Worm (Caenorhabditis elegans): ENCODE results near the gene szy-4.

Gene szy-4

ce11 chrII:6180552-6180951 lies 17.9 kb upstream of the szy-4 start:
- TF ChIP-seq nhr-28 (tag; optimal IDR thresholded peaks at IDR 0.05): no peak
- TF ChIP-seq lin-32 (GFP tag; optimal IDR thresholded peaks at IDR 0.05): no peak
- no peak for TF ChIP-seq bed-3 (GFP tag; optimal IDR thresholded peaks at IDR 0.05)
- TF ChIP-seq hlh-1 (tag; optimal IDR thresholded peaks at IDR 0.05): no peak

DNA sequence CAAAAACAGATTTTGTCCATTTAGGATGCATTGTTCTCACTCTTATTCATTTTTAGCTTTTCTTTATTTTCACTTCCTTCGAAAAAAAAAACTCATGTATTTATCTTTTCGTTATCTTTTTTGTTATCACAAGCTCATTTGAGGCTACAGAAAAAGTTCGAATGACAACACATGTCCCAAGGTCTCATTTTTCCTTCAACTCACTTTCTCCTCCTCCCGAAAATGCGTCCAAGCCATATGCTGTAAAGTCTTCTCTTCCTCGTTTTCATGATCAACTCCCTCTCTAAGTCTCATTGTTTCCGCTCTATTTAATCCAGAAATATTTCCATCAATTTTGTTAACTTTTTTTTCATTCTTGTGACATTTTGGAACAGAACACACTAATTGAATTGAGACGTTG lies 17.2 kb upstream of the szy-4 start:
- TF ChIP-seq drap-1 (GFP tag; optimal IDR thresholded peaks at IDR 0.05) (no peak), tbx-8 (GFP tag; optimal IDR thresholded peaks at IDR 0.05) (no peak), mls-2 (tag; optimal IDR thresholded peaks at IDR 0.05) (no peak), bed-3 (GFP tag; optimal IDR thresholded peaks at IDR 0.05) (no peak), flh-1 (GFP tag; optimal IDR thresholded peaks at IDR 0.05) (no peak), ztf-11 (tag; optimal IDR thresholded peaks at IDR 0.05) (no peak), ces-1 (GFP tag; optimal IDR thresholded peaks at IDR 0.05) (peak; percentile 16), zip-8 (tag; optimal IDR thresholded peaks at IDR 0.05) (no peak), ceh-39 (tag; optimal IDR thresholded peaks at IDR 0.05) (no peak), ceh-83 (GFP tag; optimal IDR thresholded peaks at IDR 0.05) (no peak), unc-39 (tag; optimal IDR thresholded peaks at IDR 0.05) (no peak), sptf-1 (tag; optimal IDR thresholded peaks at IDR 0.05) (no peak), nhr-237 (tag; optimal IDR thresholded peaks at IDR 0.05) (no peak), nhr-28 (tag; optimal IDR thresholded peaks at IDR 0.05) (no peak), M03D4.4 (tag; optimal IDR thresholded peaks at IDR 0.05) (no peak), unc-120 (tag; optimal IDR thresholded peaks at IDR 0.05; ENCODE audit: poor library complexity, severe bottlenecking) (peak; percentile 56), lin-13 (tag; optimal IDR thresholded peaks at IDR 0.05) (no peak), hlh-1 (tag; optimal IDR thresholded peaks at IDR 0.05) (peak; percentile 62)

DNA sequence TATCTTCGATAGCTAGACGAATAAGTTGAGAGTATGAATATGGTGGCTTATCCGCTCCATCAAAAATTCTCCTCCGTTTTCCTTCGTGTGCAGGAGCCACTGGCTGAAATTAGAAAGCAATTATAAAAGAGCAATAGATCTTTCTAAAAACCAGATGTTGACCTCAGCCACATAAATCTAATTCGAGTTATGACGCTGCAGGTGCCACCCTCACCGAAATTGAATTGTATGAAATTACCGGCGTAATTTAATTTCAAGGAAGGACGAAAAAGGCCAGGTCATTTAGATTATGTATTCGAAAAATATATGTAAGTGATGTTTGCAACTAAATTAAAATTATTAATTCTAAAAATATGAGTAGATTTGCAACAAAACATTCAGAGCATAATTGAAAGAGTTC lies 7.7 kb upstream of the szy-4 start:
- TF ChIP-seq ces-1 (GFP tag; optimal IDR thresholded peaks at IDR 0.05): peak; percentile 95
- no peak for TF ChIP-seq blmp-1 (tag; optimal IDR thresholded peaks at IDR 0.05)

ce11 chrII:6191293-6191692 lies 7.2 kb upstream of the szy-4 start, which contains the start of gene fkh-8:
TSS of gene fkh-8 (minus strand) at chrII:6191393.
- TF ChIP-seq pha-4 (tag; optimal IDR thresholded peaks at IDR 0.05): no peak
- TF ChIP-seq elt-3 (tag; optimal IDR thresholded peaks at IDR 0.05): no peak
- TF ChIP-seq lin-13 (tag; optimal IDR thresholded peaks at IDR 0.05): no peak
- TF ChIP-seq flh-1 (GFP tag; optimal IDR thresholded peaks at IDR 0.05): no peak
- TF ChIP-seq snpc-4 (tag; optimal IDR thresholded peaks at IDR 0.05): no peak
- TF ChIP-seq ceh-43 (GFP tag; optimal IDR thresholded peaks at IDR 0.05): no peak
- TF ChIP-seq unc-120 (tag; optimal IDR thresholded peaks at IDR 0.05; ENCODE audit: poor library complexity, severe bottlenecking): no peak
- no peak for TF ChIP-seq blmp-1 (tag; optimal IDR thresholded peaks at IDR 0.05)
- TF ChIP-seq unc-39 (tag; optimal IDR thresholded peaks at IDR 0.05): no peak
- TF ChIP-seq mep-1 (tag; optimal IDR thresholded peaks at IDR 0.05): no peak
- no peak for TF ChIP-seq mls-2 (tag; optimal IDR thresholded peaks at IDR 0.05)
- no peak for TF ChIP-seq nhr-12 (tag; optimal IDR thresholded peaks at IDR 0.05)
- TF ChIP-seq sem-2 (GFP tag; optimal IDR thresholded peaks at IDR 0.05): no peak
- no peak for TF ChIP-seq mab-5 (tag; optimal IDR thresholded peaks at IDR 0.05)
- no peak for TF ChIP-seq nhr-76 (tag; optimal IDR thresholded peaks at IDR 0.05)

ce11 chrII:6192484-6192883 lies 6.0 kb upstream of the szy-4 start, which contains the start of gene cpb-2:
TSS of gene cpb-2 (plus strand) at chrII:6192784.
- TF ChIP-seq lsy-2 (tag; optimal IDR thresholded peaks at IDR 0.05) (no peak), lin-32 (GFP tag; optimal IDR thresholded peaks at IDR 0.05) (no peak), unc-120 (tag; optimal IDR thresholded peaks at IDR 0.05; ENCODE audit: poor library complexity, severe bottlenecking) (no peak), tbx-8 (GFP tag; optimal IDR thresholded peaks at IDR 0.05) (no peak), mep-1 (tag; optimal IDR thresholded peaks at IDR 0.05) (no peak)

- no peak for TF ChIP-seq mab-5 (tag; optimal IDR thresholded peaks at IDR 0.05)
- TF ChIP-seq unc-120 (tag; optimal IDR thresholded peaks at IDR 0.05; ENCODE audit: poor library complexity, severe bottlenecking): peak; percentile 73
- TF ChIP-seq lsy-2 (tag; optimal IDR thresholded peaks at IDR 0.05): peak; percentile 90
- peak; percentile 53 for TF ChIP-seq mep-1 (tag; optimal IDR thresholded peaks at IDR 0.05)
- no peak for TF ChIP-seq zip-8 (tag; optimal IDR thresholded peaks at IDR 0.05)
- TF ChIP-seq ces-1 (GFP tag; optimal IDR thresholded peaks at IDR 0.05): peak; percentile 78
These were observed 1.6 kb upstream of the szy-4 start, which contains the start of the genes rbmx-2 and C30B5.2 for ce11 chrII:6196875-6197274. TSS of gene rbmx-2 (minus strand) at chrII:6196948. TSS of gene C30B5.2 (plus strand) at chrII:6197180.

All from whole organism, mixed stage, embryonic.